Fruit fly (Drosophila melanogaster) whole organism, wandering third instar larva: ENCODE measurements around the gene CG12010.

Experiments used
- Myc ChIP-seq: fragments of >200 bp; optimal IDR thresholded peaks from 2 replicates; lab custom pipeline; 2017
- OdsH ChIP-seq: fragments of 200-800 bp; sonication (Bioruptor generic); optimal IDR thresholded peaks from 2 replicates; lab custom pipeline; 2016; ENCODE audit warnings: missing biosample characterization, mild to moderate bottlenecking, missing genetic modification characterization
- psq ChIP-seq: fragments of 200-800 bp; sonication (Bioruptor generic); optimal IDR thresholded peaks from 3 replicates; lab custom pipeline; 2017; ENCODE audit warnings: missing biosample characterization, mild to moderate bottlenecking, missing genetic modification characterization, moderate library complexity

DNA sequence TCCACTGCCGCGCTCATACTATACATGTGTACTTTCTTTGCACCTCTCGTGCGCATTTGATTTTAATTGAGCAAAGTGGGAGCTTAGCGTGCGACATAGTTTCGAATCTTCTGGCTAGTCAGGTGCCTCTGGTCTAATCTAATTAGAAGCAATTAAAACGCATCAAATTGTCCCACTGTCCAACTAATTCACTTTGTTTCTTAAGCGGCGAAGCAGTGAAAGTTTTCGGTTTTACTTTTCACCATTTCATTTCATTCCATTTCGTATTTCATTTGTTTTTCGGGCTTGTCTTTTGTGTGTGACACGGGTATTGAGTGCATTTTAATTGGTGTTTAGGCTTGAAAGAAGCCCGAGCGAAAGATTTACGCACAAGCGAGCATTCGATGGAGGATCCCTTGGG, 21.6 kb upstream of the CG12010 start:
- TF ChIP-seq Myc (no peak), psq (GFP tag; lab: Kevin White, UChicago) (no peak), OdsH (no peak)
